Fruit fly (Drosophila melanogaster): ENCODE results near the gene CG11756.

CG11756 gene

DNA sequence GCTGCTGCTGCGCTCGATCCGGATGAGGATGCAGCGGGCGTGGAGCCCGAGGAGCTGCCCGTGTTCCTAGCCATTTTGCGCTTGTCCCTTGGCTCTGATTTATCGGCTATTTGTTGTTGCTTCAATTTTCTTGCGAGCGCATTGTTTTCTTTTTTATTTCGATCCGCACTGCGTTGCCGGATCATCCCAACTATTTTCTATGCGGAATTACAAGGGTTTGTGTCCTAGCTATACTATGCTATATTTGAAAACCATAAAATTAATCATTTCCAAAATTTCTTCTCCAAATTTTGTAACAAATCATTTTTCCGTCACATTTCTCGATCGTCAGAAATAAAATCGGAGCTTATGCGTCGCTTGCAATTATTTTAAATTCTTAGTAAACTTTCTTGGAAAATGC, at the start of gene CG11756, which contains the start of gene GCS1:
CG11756 (plus strand) TSS at position 312 of the 400 bp plus-strand sequence.
GCS1 (minus strand) TSS at position 193 of the 400 bp plus-strand sequence.
- TF ChIP-seq Pif1A (GFP tag; optimal IDR thresholded peaks at IDR 0.05) (no peak), CG15710 (tag; optimal IDR thresholded peaks at IDR 0.05) (peak; percentile 1), fd96Ca (GFP tag; IDR thresholded peaks at IDR 0.05) (no peak; the same call in 2 of the 3 replicates)

DNA sequence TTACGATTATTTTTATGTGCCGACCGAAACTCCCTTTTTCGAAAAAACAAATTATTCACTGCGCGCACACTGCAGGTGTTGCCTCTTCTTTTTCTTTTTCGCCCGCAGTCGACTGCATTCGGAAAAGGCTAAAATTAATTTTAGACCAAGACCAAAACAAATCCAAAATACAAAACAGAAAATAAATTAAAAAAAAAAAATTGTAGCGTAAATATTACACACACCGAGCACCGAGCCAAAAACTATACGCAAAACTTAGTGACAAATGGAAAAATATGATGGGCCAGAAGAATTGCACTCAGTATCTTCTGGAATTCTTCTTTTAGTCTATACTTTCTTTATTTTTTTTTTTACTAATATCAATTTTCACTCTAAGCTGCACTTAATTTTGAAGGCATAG, 45.2 kb upstream of the CG11756 start, which contains the start of gene CG44422:
CG44422 (minus strand) TSS at position 101 of the 400 bp plus-strand sequence.
- TF ChIP-seq CG17806 (tag; optimal IDR thresholded peaks at IDR 0.05) = no peak
- no peak for TF ChIP-seq fd96Ca (GFP tag; IDR thresholded peaks at IDR 0.05)
- TF ChIP-seq CG8159 (tag; optimal IDR thresholded peaks at IDR 0.05) = no peak
- TF ChIP-seq CG15710 (tag; optimal IDR thresholded peaks at IDR 0.05) = no peak
- no peak for TF ChIP-seq Snoo (tag; optimal IDR thresholded peaks at IDR 0.05)
- no peak for TF ChIP-seq Ets98B (GFP tag; IDR thresholded peaks at IDR 0.05)
- TF ChIP-seq Pif1A (GFP tag; optimal IDR thresholded peaks at IDR 0.05) = no peak
- no peak for TF ChIP-seq CG10348 (GFP tag; IDR thresholded peaks at IDR 0.05)
- no peak for TF ChIP-seq D1 (tag; optimal IDR thresholded peaks at IDR 0.05)
- TF ChIP-seq gl (tag; optimal IDR thresholded peaks at IDR 0.05) = no peak
- no peak for TF ChIP-seq CG13204 (GFP tag; optimal IDR thresholded peaks at IDR 0.05)
- TF ChIP-seq CG4496 (GFP tag; IDR thresholded peaks at IDR 0.05) = no peak
- no peak for TF ChIP-seq CG9948 (tag; optimal IDR thresholded peaks at IDR 0.05)
- TF ChIP-seq EcR (GFP tag; optimal IDR thresholded peaks at IDR 0.05) = no peak
- TF ChIP-seq CG34367 (tag; optimal IDR thresholded peaks at IDR 0.05) = no peak

DNA sequence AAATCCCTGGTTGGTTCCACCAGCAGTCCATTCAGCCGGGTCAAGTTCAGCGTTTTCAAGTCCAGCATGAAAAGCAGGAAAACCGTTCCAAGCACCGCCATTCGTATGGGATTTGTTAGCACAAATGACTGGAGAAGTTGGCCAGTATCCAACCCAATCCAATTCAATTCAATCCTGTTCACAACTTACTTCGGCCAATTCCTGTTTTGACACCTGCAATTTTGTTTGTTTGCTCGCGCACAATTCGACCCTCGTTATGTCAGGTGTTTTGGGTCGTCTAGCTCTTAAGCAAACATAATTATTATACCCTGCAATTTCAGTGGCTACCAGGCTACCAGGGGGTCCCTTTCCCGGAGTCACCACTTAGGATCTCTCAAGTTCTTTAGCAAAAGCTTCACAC, 36.8 kb upstream of the CG11756 start, which contains the start of gene Ir10a:
Ir10a (minus strand) TSS at position 101 of the 400 bp plus-strand sequence.
- TF ChIP-seq Pif1A (GFP tag; optimal IDR thresholded peaks at IDR 0.05) = no peak
- no peak for TF ChIP-seq CG12605 (GFP tag; IDR thresholded peaks at IDR 0.05)
- no peak for TF ChIP-seq Pif1B (GFP tag; optimal IDR thresholded peaks at IDR 0.05)
- no peak for TF ChIP-seq D1 (tag; optimal IDR thresholded peaks at IDR 0.05)
- TF ChIP-seq CG15710 (tag; optimal IDR thresholded peaks at IDR 0.05) = no peak
- no peak for TF ChIP-seq CG8301 (tag; optimal IDR thresholded peaks at IDR 0.05)
- no peak for TF ChIP-seq CG9948 (tag; optimal IDR thresholded peaks at IDR 0.05)
- no peak for TF ChIP-seq CG32121 (GFP tag; IDR thresholded peaks at IDR 0.05)
- TF ChIP-seq CG17806 (tag; optimal IDR thresholded peaks at IDR 0.05) = no peak
- TF ChIP-seq CG34367 (tag; optimal IDR thresholded peaks at IDR 0.05) = no peak
- no peak for TF ChIP-seq gl (tag; optimal IDR thresholded peaks at IDR 0.05)
- TF ChIP-seq rn (GFP tag; IDR thresholded peaks at IDR 0.05) = no peak
- TF ChIP-seq Snoo (tag; optimal IDR thresholded peaks at IDR 0.05) = no peak
- TF ChIP-seq fd96Ca (GFP tag; IDR thresholded peaks at IDR 0.05) = no peak
- no peak for TF ChIP-seq CG8159 (tag; optimal IDR thresholded peaks at IDR 0.05)
- no peak for TF ChIP-seq CG10348 (GFP tag; IDR thresholded peaks at IDR 0.05)
- TF ChIP-seq EcR (GFP tag; optimal IDR thresholded peaks at IDR 0.05) = no peak
- TF ChIP-seq CG4496 (GFP tag; IDR thresholded peaks at IDR 0.05) = no peak
- no peak for TF ChIP-seq CG13204 (GFP tag; optimal IDR thresholded peaks at IDR 0.05)
- TF ChIP-seq Ets98B (GFP tag; IDR thresholded peaks at IDR 0.05) = no peak

DNA sequence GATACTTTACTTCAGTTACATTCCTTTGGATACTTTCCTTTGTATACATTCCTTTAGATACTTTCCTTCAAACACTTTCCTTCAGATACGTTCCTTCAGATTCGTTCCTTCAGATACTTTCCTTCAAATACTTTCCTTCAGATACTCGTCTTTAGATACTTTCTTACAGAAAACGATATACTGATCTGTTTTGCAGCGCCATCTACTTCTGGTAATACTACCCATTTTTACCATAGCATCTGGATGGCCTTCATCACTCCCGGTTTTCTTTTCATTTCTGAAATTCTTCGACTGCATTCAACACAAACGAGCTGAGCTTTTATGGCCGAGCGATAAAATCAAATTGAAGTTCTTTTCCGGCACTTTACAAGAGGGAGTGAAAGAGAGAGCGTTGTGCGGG, 28.0 kb upstream of the CG11756 start:
- TF ChIP-seq CG34367 (tag; optimal IDR thresholded peaks at IDR 0.05) = no peak
- no peak for TF ChIP-seq CG17806 (tag; optimal IDR thresholded peaks at IDR 0.05)
- TF ChIP-seq CG9948 (tag; optimal IDR thresholded peaks at IDR 0.05) = no peak
- TF ChIP-seq CG12605 (GFP tag; IDR thresholded peaks at IDR 0.05) = no peak
- no peak for TF ChIP-seq CG8301 (tag; optimal IDR thresholded peaks at IDR 0.05)

DNA sequence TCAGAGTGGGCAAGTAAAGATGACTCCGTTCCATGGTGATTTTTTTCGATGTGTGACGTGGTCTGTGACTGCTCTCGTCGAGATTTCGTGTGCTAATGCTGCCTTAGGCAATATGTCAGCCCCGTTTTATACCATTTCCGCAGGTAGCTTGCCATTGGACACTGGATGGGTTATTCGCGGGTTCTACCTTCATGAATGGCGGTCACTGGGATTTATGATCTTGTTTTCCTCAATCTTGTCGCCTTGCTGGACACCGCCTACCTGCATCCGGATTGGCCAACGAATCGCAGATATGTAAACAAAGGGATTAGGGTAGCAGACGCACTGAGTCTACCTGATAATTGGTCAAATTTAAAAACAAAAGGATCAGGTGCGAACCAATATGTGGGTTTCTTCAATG, 25.7 kb upstream of the CG11756 start, which contains the start of gene sisA:
sisA (minus strand) TSS at position 101 of the 400 bp plus-strand sequence.
- TF ChIP-seq Ets98B (GFP tag; IDR thresholded peaks at IDR 0.05) (no peak), CG10348 (GFP tag; IDR thresholded peaks at IDR 0.05) (no peak), CG8301 (tag; optimal IDR thresholded peaks at IDR 0.05) (no peak), CG15710 (tag; optimal IDR thresholded peaks at IDR 0.05) (no peak), Pif1B (GFP tag; optimal IDR thresholded peaks at IDR 0.05) (no peak), CG4496 (GFP tag; IDR thresholded peaks at IDR 0.05) (no peak), EcR (GFP tag; optimal IDR thresholded peaks at IDR 0.05) (no peak)

DNA sequence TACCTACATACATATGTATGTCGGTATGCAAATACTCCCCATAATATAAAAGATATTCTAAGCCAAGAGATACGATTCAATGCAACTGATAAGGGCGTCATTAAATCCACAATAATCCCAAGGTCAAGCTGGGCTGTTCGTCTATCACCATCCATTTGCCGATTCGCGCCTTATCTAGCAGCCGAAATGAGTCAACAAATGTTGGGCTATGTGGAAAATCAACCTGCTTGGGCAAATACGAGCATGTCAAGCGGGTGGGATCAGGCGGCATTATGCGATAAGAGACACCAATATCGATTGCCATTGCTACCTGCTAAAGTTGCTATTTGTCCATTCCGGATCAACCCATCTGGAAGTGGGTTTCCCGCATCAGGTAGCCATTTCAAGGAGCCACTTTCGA, 25.3 kb upstream of the CG11756 start:
- TF ChIP-seq CG13204 (GFP tag; optimal IDR thresholded peaks at IDR 0.05) = no peak
- TF ChIP-seq CG10348 (GFP tag; IDR thresholded peaks at IDR 0.05) = no peak
- TF ChIP-seq EcR (GFP tag; optimal IDR thresholded peaks at IDR 0.05) = no peak
- TF ChIP-seq CG8301 (tag; optimal IDR thresholded peaks at IDR 0.05) = no peak
- TF ChIP-seq D1 (tag; optimal IDR thresholded peaks at IDR 0.05) = no peak
- no peak for TF ChIP-seq Ets98B (GFP tag; IDR thresholded peaks at IDR 0.05)
- no peak for TF ChIP-seq CG15710 (tag; optimal IDR thresholded peaks at IDR 0.05)
- no peak for TF ChIP-seq fd96Ca (GFP tag; IDR thresholded peaks at IDR 0.05)
- TF ChIP-seq gl (tag; optimal IDR thresholded peaks at IDR 0.05) = no peak
- no peak for TF ChIP-seq CG34367 (tag; optimal IDR thresholded peaks at IDR 0.05)
- no peak for TF ChIP-seq Pif1B (GFP tag; optimal IDR thresholded peaks at IDR 0.05)
- no peak for TF ChIP-seq Snoo (tag; optimal IDR thresholded peaks at IDR 0.05)
- no peak for TF ChIP-seq CG9948 (tag; optimal IDR thresholded peaks at IDR 0.05)
- TF ChIP-seq CG32121 (GFP tag; IDR thresholded peaks at IDR 0.05) = no peak
- no peak for TF ChIP-seq rn (GFP tag; IDR thresholded peaks at IDR 0.05)
- TF ChIP-seq CG8159 (tag; optimal IDR thresholded peaks at IDR 0.05) = no peak
- no peak for TF ChIP-seq CG12605 (GFP tag; IDR thresholded peaks at IDR 0.05)
- TF ChIP-seq CG17806 (tag; optimal IDR thresholded peaks at IDR 0.05) = no peak

DNA sequence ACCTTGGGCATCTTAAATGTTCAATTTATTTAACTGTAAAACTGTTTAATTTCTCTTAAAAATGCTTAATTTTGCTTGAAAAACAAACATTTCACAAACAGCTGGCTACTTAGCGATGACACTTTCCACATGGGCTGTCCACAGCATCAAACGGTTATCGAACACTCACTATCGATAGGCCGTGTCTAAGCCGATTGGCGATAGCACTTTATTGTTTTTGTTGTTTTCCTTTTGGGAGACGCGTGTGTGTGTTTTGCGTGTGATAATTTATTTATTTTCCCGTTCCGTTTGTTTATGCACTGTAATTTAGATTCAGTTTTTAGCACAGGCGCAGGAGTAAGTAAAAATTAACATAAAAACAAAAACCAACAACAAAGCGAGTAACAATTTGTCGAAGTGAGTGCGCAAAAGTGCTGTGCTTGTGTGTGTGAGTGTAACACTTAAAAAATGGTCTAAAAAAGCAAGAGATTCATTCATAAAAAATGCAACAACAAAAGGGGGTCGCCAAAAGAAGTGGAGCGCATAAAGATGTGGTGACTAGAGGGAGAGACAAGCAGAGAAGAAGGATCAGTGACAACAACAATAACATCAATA, 22.6 kb upstream of the CG11756 start, which contains the start of gene Gapvd1:
Gapvd1 (plus strand) TSS at position 211 of the 594 bp plus-strand sequence.
- TF ChIP-seq fd96Ca (GFP tag; IDR thresholded peaks at IDR 0.05) (0 out of 3 replicates have a peak, but pooled peaks have one; percentile 22), Ets98B (GFP tag; IDR thresholded peaks at IDR 0.05) (peak; percentile 39), CG4496 (GFP tag; IDR thresholded peaks at IDR 0.05) (0 out of 3 replicates have a peak, but pooled peaks have one; percentile 9), rn (GFP tag; IDR thresholded peaks at IDR 0.05) (no peak), CG8159 (tag; optimal IDR thresholded peaks at IDR 0.05) (peak; percentile 1), EcR (GFP tag; optimal IDR thresholded peaks at IDR 0.05) (peak; percentile 15), CG8301 (tag; optimal IDR thresholded peaks at IDR 0.05) (no peak)

Measured in whole organism, pupa.